Worm (Caenorhabditis elegans) whole organism, early embryonic: ENCODE measurements around the gene C12D8.13.

ENCODE experiments used
- B0310.2 ChIP-seq: sonication (generic microtip); optimal IDR thresholded peaks from 2 replicates; lab custom pipeline; 2016; ENCODE audit warnings: mild to moderate bottlenecking, missing genetic modification characterization, missing compliant biosample characterization
- F13C5.2 ChIP-seq: sonication (generic microtip); optimal IDR thresholded peaks from 2 replicates; lab custom pipeline; 2017; ENCODE audit warnings: mild to moderate bottlenecking, missing genetic modification characterization, inconsistent platforms, missing compliant biosample characterization
- ama-1 ChIP-seq: fragments of 150-350 bp; optimal IDR thresholded peaks from 2 replicates; lab custom pipeline; 2014
- ceh-13 ChIP-seq: fragments of 200-800 bp; sonication (Bioruptor generic); optimal IDR thresholded peaks from 2 replicates; lab custom pipeline; 2018; ENCODE audit warnings: mild to moderate bottlenecking, missing genetic modification characterization, missing compliant biosample characterization
- ets-7 ChIP-seq: sonication (generic microtip); optimal IDR thresholded peaks from 2 replicates; lab custom pipeline; 2016; ENCODE audit warnings: missing genotype, missing genetic modification characterization, missing compliant biosample characterization
- flt-1 ChIP-seq: fragments of 200-800 bp; sonication (Bioruptor generic); IDR thresholded peaks from 2 replicates; pipeline ENCODE4 v1.3.6; 2022; ENCODE audit warnings: missing genetic modification characterization, missing compliant biosample characterization
- hmbx-1 ChIP-seq: sonication (generic microtip); optimal IDR thresholded peaks from 2 replicates; lab custom pipeline; 2016; ENCODE audit warnings: mild to moderate bottlenecking, missing genetic modification characterization, missing compliant biosample characterization
- hmg-4 ChIP-seq: fragments of 200-800 bp; sonication (Bioruptor generic); optimal IDR thresholded peaks from 2 replicates; lab custom pipeline; 2018; ENCODE audit warnings: mild to moderate bottlenecking, missing genetic modification characterization, missing compliant biosample characterization
- hnd-1 ChIP-seq: sonication (generic microtip); optimal IDR thresholded peaks from 2 replicates; lab custom pipeline; 2016; ENCODE audit warnings: missing genetic modification characterization, missing compliant biosample characterization
- scrt-1 ChIP-seq: fragments of 200-800 bp; sonication (Bioruptor generic); IDR thresholded peaks from 2 replicates; pipeline ENCODE4 v1.3.6; 2022; ENCODE audit warnings: missing genetic modification characterization, missing compliant biosample characterization
- sea-1 ChIP-seq: fragments of 200-800 bp; sonication (Bioruptor generic); conservative IDR thresholded peaks from 2 replicates; pipeline ENCODE4 v1.3.6; 2022; ENCODE audit warnings: missing genetic modification characterization, missing compliant biosample characterization
- tbx-11 ChIP-seq: fragments of 200-800 bp; sonication (Bioruptor generic); IDR thresholded peaks from 2 replicates; pipeline ENCODE4 v1.3.6; 2022; ENCODE audit warnings: missing genetic modification characterization, missing compliant biosample characterization
- tra-4 ChIP-seq: sonication (generic microtip); optimal IDR thresholded peaks from 2 replicates; lab custom pipeline; 2017; ENCODE audit warnings: missing genetic modification characterization, missing compliant biosample characterization

- no peak for TF ChIP-seq hmg-4 (GFP tag; lab: Kevin White, UChicago)
- no peak for TF ChIP-seq tra-4 (tag; lab: Kevin White, UChicago)
- TF ChIP-seq ama-1: no peak
- TF ChIP-seq hnd-1 (tag; lab: Kevin White, UChicago): no peak
- no peak for TF ChIP-seq hmbx-1 (tag; lab: Kevin White, UChicago)
- TF ChIP-seq ceh-13 (GFP tag; lab: Kevin White, UChicago): no peak
- no peak for TF ChIP-seq tbx-11 (GFP tag; lab: Robert Waterston, UW)
- TF ChIP-seq F13C5.2: no peak
- TF ChIP-seq sea-1 (GFP tag; lab: Robert Waterston, UW): no peak
- no peak for TF ChIP-seq ets-7 (tag; lab: Kevin White, UChicago)
- TF ChIP-seq scrt-1: no peak
- no peak for TF ChIP-seq B0310.2 (tag; lab: Kevin White, UChicago)
- TF ChIP-seq flt-1 (GFP tag; lab: Robert Waterston, UW): no peak
These were observed 18.2 kb downstream of the C12D8.13 start for ce11 chrV:10202340-10202739.
